Worm (Caenorhabditis elegans): ENCODE results near the gene ccpp-6.

- TF ChIP-seq ceh-2 (tag; optimal IDR thresholded peaks at IDR 0.05) (no peak), hlh-13 (GFP tag; optimal IDR thresholded peaks at IDR 0.05) (no peak), ztf-16 (tag; optimal IDR thresholded peaks at IDR 0.05) (no peak), ama-1 (optimal IDR thresholded peaks at IDR 0.05) (no peak), ceh-18 (tag; optimal IDR thresholded peaks at IDR 0.05) (no peak), ceh-6 (GFP tag; optimal IDR thresholded peaks at IDR 0.05) (no peak), T23F11.4 (GFP tag; optimal IDR thresholded peaks at IDR 0.05) (no peak), ceh-22 (tag; optimal IDR thresholded peaks at IDR 0.05) (no peak), unc-42 (tag; optimal IDR thresholded peaks at IDR 0.05) (no peak), nhr-232 (tag; optimal IDR thresholded peaks at IDR 0.05) (no peak), hlh-30 (tag; optimal IDR thresholded peaks at IDR 0.05; ENCODE audit: insufficient read depth) (no peak)
These were observed 31.8 kb upstream of the ccpp-6 start, which contains the start of gene EEED8.15 for ce11 chrII:5418929-5419328.

All from whole organism, late embryonic.